Worm (Caenorhabditis elegans) whole organism, mixed stage, embryonic: ENCODE results near the gene nhr-18.

Experiments used
- blmp-1 ChIP-seq: fragments of 150-350 bp; optimal IDR thresholded peaks from 2 replicates; lab custom pipeline; 2014; ENCODE audit warnings: missing biosample characterization, missing genetic modification characterization
- ceh-83 ChIP-seq: fragments of 200-800 bp; sonication (Bioruptor generic); optimal IDR thresholded peaks from 2 replicates; lab custom pipeline; 2018; ENCODE audit warnings: mild to moderate bottlenecking, missing genetic modification characterization, missing compliant biosample characterization
- lsy-2 ChIP-seq: fragments of 150-350 bp; optimal IDR thresholded peaks from 2 replicates; lab custom pipeline; 2014; ENCODE audit warnings: missing biosample characterization, missing genetic modification characterization
- nhr-12 ChIP-seq: fragments of 150-350 bp; optimal IDR thresholded peaks from 2 replicates; lab custom pipeline; 2014; ENCODE audit warnings: missing biosample characterization, missing genetic modification characterization
- nhr-2 ChIP-seq: fragments of 150-350 bp; optimal IDR thresholded peaks from 2 replicates; lab custom pipeline; 2014; ENCODE audit warnings: missing biosample characterization, missing genetic modification characterization
- pha-4 ChIP-seq: fragments of 150-350 bp; optimal IDR thresholded peaks from 2 replicates; lab custom pipeline; 2018; ENCODE audit warnings: missing biosample characterization, missing genetic modification reagents, missing genetic modification characterization
- sem-2 ChIP-seq: fragments of 200-800 bp; sonication (Bioruptor generic); optimal IDR thresholded peaks from 2 replicates; lab custom pipeline; 2018; ENCODE audit warnings: mild to moderate bottlenecking, missing genetic modification characterization, missing compliant biosample characterization
- snpc-4 ChIP-seq: fragments of 150-350 bp; optimal IDR thresholded peaks from 2 replicates; lab custom pipeline; 2014; ENCODE audit warnings: missing biosample characterization, missing genetic modification characterization
- sptf-1 ChIP-seq: sonication (generic microtip); optimal IDR thresholded peaks from 2 replicates; lab custom pipeline; 2017; ENCODE audit warnings: mild to moderate bottlenecking, missing genetic modification characterization, moderate library complexity, missing compliant biosample characterization
- unc-39 ChIP-seq: fragments of 150-350 bp; optimal IDR thresholded peaks from 2 replicates; lab custom pipeline; 2014; ENCODE audit warnings: missing biosample characterization, missing genetic modification characterization
- unc-62 ChIP-seq: fragments of 150-350 bp; optimal IDR thresholded peaks from 2 replicates; lab custom pipeline; 2014; ENCODE audit warnings: missing biosample characterization, missing genetic modification reagents, missing genetic modification characterization

ce11 chrV:2278052-2278451, 51.0 kb downstream of the nhr-18 start, which contains the start of gene nhr-59:
- TF ChIP-seq blmp-1 (no peak), unc-62 (GFP tag; lab: Kevin White, UChicago) (no peak), pha-4 (tag; lab: Kevin White, UChicago) (no peak), sem-2 (GFP tag; lab: Kevin White, UChicago) (no peak), lsy-2 (tag; lab: Kevin White, UChicago) (no peak), nhr-12 (no peak), sptf-1 (no peak), nhr-2 (tag; lab: Kevin White, UChicago) (no peak), snpc-4 (tag; lab: Kevin White, UChicago) (no peak), unc-39 (no peak), ceh-83 (GFP tag; lab: Kevin White, UChicago) (no peak)
